Fruit fly (Drosophila melanogaster): ENCODE data around the gene CG9427.

Gene CG9427

DNA sequence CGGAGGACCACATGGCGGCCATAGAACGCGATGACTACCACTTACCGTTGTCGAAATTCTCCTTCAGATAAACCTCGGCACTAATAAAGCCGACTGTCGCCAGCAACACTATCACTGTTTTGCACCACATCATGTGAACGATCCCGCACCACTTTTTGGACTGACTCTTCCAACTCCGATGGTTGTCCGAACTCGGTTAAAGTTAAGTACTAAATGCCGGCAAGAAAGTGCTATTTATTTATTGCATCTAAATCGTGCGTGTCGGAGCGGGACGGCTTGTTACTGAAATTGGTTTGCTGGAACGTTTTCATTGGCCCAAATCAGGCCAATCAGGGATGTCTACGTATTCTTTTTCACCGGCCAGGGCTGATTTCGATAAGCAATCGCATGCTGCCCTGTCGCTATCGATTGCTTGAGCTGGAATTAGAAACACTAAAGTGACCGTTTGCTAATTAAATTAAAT lies 3.9 kb upstream of the CG9427 start, which contains the start of gene Calr (continued):
- TF ChIP-seq eve (GFP tag; optimal IDR thresholded peaks at IDR 0.05) (no peak), chm (GFP tag; IDR thresholded peaks at IDR 0.05) (no peak), CG8290 (GFP tag; optimal IDR thresholded peaks at IDR 0.05) (peak; percentile 13), CG8290 (tag; optimal IDR thresholded peaks at IDR 0.05) (peak in 1 of 2 experiments; percentile 81), exex (tag; optimal IDR thresholded peaks at IDR 0.05) (peak; percentile 38), HmgD (GFP tag; optimal IDR thresholded peaks at IDR 0.05) (peak; percentile 63), Hr39 (optimal IDR thresholded peaks at IDR 0.05) (no peak), CG11456 (GFP tag; IDR thresholded peaks at IDR 0.05) (no peak), tap (tag; optimal IDR thresholded peaks at IDR 0.05) (no peak), sc (optimal IDR thresholded peaks at IDR 0.05) (no peak), sc (GFP tag; optimal IDR thresholded peaks at IDR 0.05) (no peak), zen (tag; optimal IDR thresholded peaks at IDR 0.05) (peak; percentile 63), CG7963 (GFP tag; IDR thresholded peaks at IDR 0.05; ENCODE audit: partially characterized antibody) (no peak), HHEX (GFP tag; optimal IDR thresholded peaks at IDR 0.05) (peak; percentile 27), vfl (GFP tag; optimal IDR thresholded peaks at IDR 0.05) (no peak), caup (GFP tag; optimal IDR thresholded peaks at IDR 0.05; ENCODE audit: severe bottlenecking) (peak; percentile 66), CG15514 (GFP tag; optimal IDR thresholded peaks at IDR 0.05) (peak; percentile 75), ATbp (GFP tag; optimal IDR thresholded peaks at IDR 0.05) (no peak), knrl (GFP tag; IDR thresholded peaks at IDR 0.05; ENCODE audit: partially characterized antibody) (no peak), odd (GFP tag; optimal IDR thresholded peaks at IDR 0.05) (peak; percentile 64), hbn (GFP tag; IDR thresholded peaks at IDR 0.05; ENCODE audit: partially characterized antibody) (no peak), onecut (GFP tag; IDR thresholded peaks at IDR 0.05) (peak; percentile 60), scrt (GFP tag; optimal IDR thresholded peaks at IDR 0.05) (peak; percentile 49), CG15011 (GFP tag; optimal IDR thresholded peaks at IDR 0.05) (no peak), repo (GFP tag; optimal IDR thresholded peaks at IDR 0.05) (peak; percentile 25), CG14860 (GFP tag; IDR thresholded peaks at IDR 0.05; ENCODE audit: partially characterized antibody) (no peak), H2.0 (GFP tag; IDR thresholded peaks at IDR 0.05) (no peak), Atf3 (GFP tag; optimal IDR thresholded peaks at IDR 0.05) (no peak), CG9817 (tag; optimal IDR thresholded peaks at IDR 0.05) (no peak), CG1832 (GFP tag; optimal IDR thresholded peaks at IDR 0.05) (peak; percentile 73), dmrt11E (tag; optimal IDR thresholded peaks at IDR 0.05) (peak; percentile 27), usp (GFP tag; optimal IDR thresholded peaks at IDR 0.05) (no peak), NC2α (GFP tag; optimal IDR thresholded peaks at IDR 0.05) (peak; percentile 18), Six4 (GFP tag; optimal IDR thresholded peaks at IDR 0.05) (no peak), Dip2 (GFP tag; IDR thresholded peaks at IDR 0.05) (no peak), ken (GFP tag; IDR thresholded peaks at IDR 0.05) (no peak), CG11695 (GFP tag; IDR thresholded peaks at IDR 0.05) (no peak), Usf (GFP tag; optimal IDR thresholded peaks at IDR 0.05) (no peak), dmrt99B (tag; optimal IDR thresholded peaks at IDR 0.05) (no peak), CG34376 (GFP tag; optimal IDR thresholded peaks at IDR 0.05) (peak; percentile 69), wor (GFP tag; IDR thresholded peaks at IDR 0.05) (no peak), CG11093 (GFP tag; IDR thresholded peaks at IDR 0.05) (no peak), Mes4 (GFP tag; optimal IDR thresholded peaks at IDR 0.05) (peak; percentile 1), CG18599 (GFP tag; optimal IDR thresholded peaks at IDR 0.05) (peak; percentile 46), CHES-1-like (GFP tag; optimal IDR thresholded peaks at IDR 0.05) (peak; percentile 50), cg (GFP tag; optimal IDR thresholded peaks at IDR 0.05) (no peak), fd96Cb (tag; optimal IDR thresholded peaks at IDR 0.05) (no peak), CG15269 (tag; optimal IDR thresholded peaks at IDR 0.05) (no peak), CG2875 (GFP tag; optimal IDR thresholded peaks at IDR 0.05) (peak; percentile 52), kni (GFP tag; optimal IDR thresholded peaks at IDR 0.05) (peak; percentile 61), CG3838 (GFP tag; optimal IDR thresholded peaks at IDR 0.05) (no peak)

Measured in whole organism, embryonic.